Worm (Caenorhabditis elegans) whole organism, L1 larva: ENCODE measurements around the gene R13D11.1.

Experiments
- C04F5.9 ChIP-seq: sonication (generic microtip); optimal IDR thresholded peaks from 2 replicates; lab custom pipeline; 2016; ENCODE audit warnings: missing genetic modification characterization, missing compliant biosample characterization
- C34B4.2 ChIP-seq: sonication (generic microtip); optimal IDR thresholded peaks from 2 replicates; lab custom pipeline; 2017; ENCODE audit warnings: mild to moderate bottlenecking, missing genetic modification characterization, missing compliant biosample characterization
- aha-1 ChIP-seq: fragments of 150-350 bp; optimal IDR thresholded peaks from 2 replicates; lab custom pipeline; 2014; ENCODE audit warnings: missing biosample characterization, missing genetic modification characterization
- aly-2 ChIP-seq: fragments of 150-350 bp; optimal IDR thresholded peaks from 2 replicates; lab custom pipeline; 2014; ENCODE audit warnings: missing biosample characterization, missing genetic modification characterization
- ceh-90 ChIP-seq: sonication (generic microtip); optimal IDR thresholded peaks from 2 replicates; lab custom pipeline; 2016; ENCODE audit warnings: missing genetic modification characterization, missing compliant biosample characterization
- ces-1 ChIP-seq: fragments of 150-350 bp; optimal IDR thresholded peaks from 2 replicates; lab custom pipeline; 2014; ENCODE audit warnings: missing biosample characterization, missing genetic modification reagents, missing genetic modification characterization
- efl-1 ChIP-seq, 4 experiments: fragments of 150-350 bp; optimal IDR thresholded peaks in 3 of 4; peaks in 1 of 4; 1 replicate in 1 of 4; 2 replicates in 3 of 4; lab custom pipeline; 2014; ENCODE audit warnings: missing biosample characterization in 2 of 4, missing genetic modification characterization in 2 of 4, missing genetic modification reagents in 2 of 4
- efl-3 ChIP-seq: fragments of 200-800 bp; sonication (Bioruptor generic); optimal IDR thresholded peaks from 2 replicates; lab custom pipeline; 2018; ENCODE audit warnings: mild to moderate bottlenecking, missing genetic modification characterization, missing compliant biosample characterization
- egl-13 ChIP-seq: sonication (generic microtip); optimal IDR thresholded peaks from 2 replicates; lab custom pipeline; 2016; ENCODE audit warnings: missing genotype, missing genetic modification reagents, missing genetic modification characterization, missing compliant biosample characterization
- elt-2 ChIP-seq: sonication (generic microtip); optimal IDR thresholded peaks from 2 replicates; lab custom pipeline; 2016; ENCODE audit warnings: missing genetic modification characterization, mild to moderate bottlenecking, inconsistent platforms, missing compliant biosample characterization, missing genetic modification reagents
- elt-3 ChIP-seq, 6 experiments: fragments of 150-350 bp in 1 of 6; sonication (generic microtip); optimal IDR thresholded peaks; 2 replicates each; lab custom pipeline; 2017 to 2018; ENCODE audit warnings: missing biosample characterization in 6 of 6, missing genetic modification characterization in 6 of 6, inconsistent platforms in 1 of 6
- fkh-4 ChIP-seq: sonication (generic microtip); optimal IDR thresholded peaks from 2 replicates; lab custom pipeline; 2016; ENCODE audit warnings: missing compliant biosample characterization, missing genetic modification characterization, borderline replicate concordance
- hlh-4 ChIP-seq: sonication (generic microtip); optimal IDR thresholded peaks from 2 replicates; lab custom pipeline; 2016; ENCODE audit warnings: mild to moderate bottlenecking, missing genetic modification characterization, missing compliant biosample characterization
- isw-1 ChIP-seq: fragments of 200-800 bp; sonication (Bioruptor generic); IDR thresholded peaks from 2 replicates; pipeline ENCODE4 v1.3.6; 2022; ENCODE audit warnings: missing genetic modification characterization, missing compliant biosample characterization
- jun-1 ChIP-seq: fragments of 150-350 bp; optimal IDR thresholded peaks from 2 replicates; lab custom pipeline; 2014; ENCODE audit warnings: missing biosample characterization, missing genetic modification reagents, missing genetic modification characterization
- lin-14 ChIP-seq: fragments of 200-800 bp; sonication (Bioruptor generic); optimal IDR thresholded peaks from 2 replicates; lab custom pipeline; 2018; ENCODE audit warnings: mild to moderate bottlenecking, missing genetic modification characterization, moderate library complexity, missing compliant biosample characterization
- lin-35 ChIP-seq, 2 experiments: fragments of 150-350 bp; optimal IDR thresholded peaks; 2 replicates each; lab custom pipeline; 2014; ENCODE audit warnings: missing biosample characterization in 2 of 2, missing genetic modification characterization in 2 of 2, missing genetic modification reagents in 2 of 2
- lin-39 ChIP-seq: fragments of 150-350 bp; optimal IDR thresholded peaks from 2 replicates; lab custom pipeline; 2014; ENCODE audit warnings: missing biosample characterization, missing genetic modification reagents, missing genetic modification characterization
- mdl-1 ChIP-seq, 2 experiments: fragments of 150-350 bp; optimal IDR thresholded peaks; 2 replicates each; lab custom pipeline; 2014 to 2017; ENCODE audit warnings: missing biosample characterization in 2 of 2, missing genetic modification characterization in 2 of 2, inconsistent platforms in 1 of 2
- mep-1 ChIP-seq: fragments of 150-350 bp; optimal IDR thresholded peaks from 2 replicates; lab custom pipeline; 2014; ENCODE audit warnings: missing biosample characterization, missing genetic modification characterization
- nhr-11 ChIP-seq: fragments of 150-350 bp; optimal IDR thresholded peaks from 2 replicates; lab custom pipeline; 2014; ENCODE audit warnings: missing biosample characterization, missing genetic modification characterization
- nhr-12 ChIP-seq: sonication (generic microtip); optimal IDR thresholded peaks from 2 replicates; lab custom pipeline; 2017; ENCODE audit warnings: missing biosample characterization, missing genetic modification characterization
- nhr-19 ChIP-seq: fragments of 200-800 bp; sonication (Bioruptor generic); conservative IDR thresholded peaks from 2 replicates; pipeline ENCODE4 v1.3.6; 2022; ENCODE audit warnings: missing genetic modification characterization, missing compliant biosample characterization
- nhr-237 ChIP-seq: fragments of 150-350 bp; optimal IDR thresholded peaks from 2 replicates; lab custom pipeline; 2014; ENCODE audit warnings: missing biosample characterization, missing genetic modification characterization
- nhr-47 ChIP-seq: sonication (generic microtip); optimal IDR thresholded peaks from 2 replicates; lab custom pipeline; 2016; ENCODE audit warnings: mild to moderate bottlenecking, missing genetic modification characterization, moderate library complexity, missing compliant biosample characterization
- nhr-77 ChIP-seq: fragments of 150-350 bp; optimal IDR thresholded peaks from 2 replicates; lab custom pipeline; 2014; ENCODE audit warnings: missing biosample characterization, missing genetic modification characterization
- nhr-85 ChIP-seq: sonication (generic microtip); peaks from one replicate; lab custom pipeline; 2016; ENCODE audit warnings: missing genetic modification characterization, inconsistent platforms, missing compliant biosample characterization
- rnt-1 ChIP-seq: sonication (generic microtip); optimal IDR thresholded peaks from 2 replicates; lab custom pipeline; 2016; ENCODE audit warnings: mild to moderate bottlenecking, missing genetic modification characterization, moderate library complexity, missing compliant biosample characterization
- sptf-1 ChIP-seq: fragments of 150-350 bp; optimal IDR thresholded peaks from 2 replicates; lab custom pipeline; 2014; ENCODE audit warnings: missing biosample characterization, missing genetic modification characterization
- tlp-1 ChIP-seq: fragments of 150-350 bp; optimal IDR thresholded peaks from 2 replicates; lab custom pipeline; 2014; ENCODE audit warnings: missing biosample characterization, missing genetic modification characterization
- unc-62 ChIP-seq: fragments of 150-350 bp; optimal IDR thresholded peaks from 2 replicates; lab custom pipeline; 2014; ENCODE audit warnings: missing biosample characterization, missing genetic modification reagents, missing genetic modification characterization

The R13D11.1 gene

ce11 chrV:800271-800670, 17.0 kb upstream of the R13D11.1 start:
- no peak for TF ChIP-seq nhr-77 (tag; lab: Kevin White, UChicago)
- peak; percentile 51 for TF ChIP-seq nhr-85
- TF ChIP-seq lin-14 (GFP tag; lab: Kevin White, UChicago) = peak; percentile 53

- TF ChIP-seq C04F5.9 (no peak), efl-3 (GFP tag; lab: Kevin White, UChicago) (no peak), lin-35 (GFP tag; optimal IDR thresholded peaks at IDR 0.05; lab: Kevin White, UChicago) (no peak), rnt-1 (tag; lab: Kevin White, UChicago) (peak; percentile 36), elt-3 (tag; optimal IDR thresholded peaks at IDR 0.05; lab: Kevin White, UChicago) (no peak), unc-62 (no peak), efl-1 (optimal IDR thresholded peaks at IDR 0.05; lab: Kevin White, UChicago) (no peak), efl-1 (GFP tag; optimal IDR thresholded peaks at IDR 0.05 in 1 of 2; lab: Kevin White, UChicago) (peak in 1 of 2 experiments; percentile 68), jun-1 (tag; lab: Kevin White, UChicago) (no peak), ces-1 (GFP tag; lab: Kevin White, UChicago) (no peak), nhr-11 (tag; lab: Kevin White, UChicago) (no peak), nhr-85 (peak; percentile 89), elt-2 (tag; lab: Kevin White, UChicago) (no peak), lin-14 (GFP tag; lab: Kevin White, UChicago) (peak; percentile 74)
Measured at ce11 chrV:801555-802060, 15.7 kb upstream of the R13D11.1 start.

ce11 chrV:802726-803125, 14.6 kb upstream of the R13D11.1 start:
- TF ChIP-seq jun-1 (tag; lab: Kevin White, UChicago) = no peak
- TF ChIP-seq hlh-4 = no peak
- TF ChIP-seq nhr-77 (tag; lab: Kevin White, UChicago) = no peak
- no peak for TF ChIP-seq mdl-1 (tag; optimal IDR thresholded peaks at IDR 0.05; lab: Kevin White, UChicago)
- TF ChIP-seq aly-2 (tag; lab: Kevin White, UChicago) = no peak
- no peak for TF ChIP-seq lin-35 (GFP tag; optimal IDR thresholded peaks at IDR 0.05; lab: Kevin White, UChicago)
- TF ChIP-seq ces-1 (GFP tag; lab: Kevin White, UChicago) = no peak

ce11 chrV:803472-803871, 13.8 kb upstream of the R13D11.1 start:
- no peak for TF ChIP-seq efl-3 (GFP tag; lab: Kevin White, UChicago)

ce11 chrV:804485-804884, 12.8 kb upstream of the R13D11.1 start, which contains the start of gene nhr-270:
Gene nhr-270, minus strand, starts transcription at chrV:804741.
- peak; percentile 41 for TF ChIP-seq nhr-85
- TF ChIP-seq fkh-4 = no peak
- peak; percentile 32 for TF ChIP-seq lin-14 (GFP tag; lab: Kevin White, UChicago)
- no peak for TF ChIP-seq unc-62
- no peak for TF ChIP-seq egl-13 (tag; lab: Kevin White, UChicago)

ce11 chrV:808260-808659, 9.0 kb upstream of the R13D11.1 start:
- TF ChIP-seq lin-14 (GFP tag; lab: Kevin White, UChicago) = no peak
- TF ChIP-seq fkh-4 = no peak
- no peak for TF ChIP-seq nhr-77 (tag; lab: Kevin White, UChicago)
- no peak for TF ChIP-seq ceh-90 (tag; lab: Kevin White, UChicago)
- TF ChIP-seq C34B4.2 (tag; lab: Kevin White, UChicago) = no peak
- TF ChIP-seq isw-1 (GFP tag; lab: Robert Waterston, UW) = no peak
- no peak for TF ChIP-seq nhr-12 (tag; lab: Kevin White, UChicago)
- TF ChIP-seq rnt-1 (tag; lab: Kevin White, UChicago) = no peak
- TF ChIP-seq nhr-47 = no peak
- TF ChIP-seq tlp-1 (tag; lab: Kevin White, UChicago) = no peak
- no peak for TF ChIP-seq lin-39 (tag; lab: Kevin White, UChicago)
- no peak for TF ChIP-seq mep-1 (tag; lab: Kevin White, UChicago)
- no peak for TF ChIP-seq aha-1 (tag; lab: Kevin White, UChicago)
- no peak for TF ChIP-seq hlh-4
- no peak for TF ChIP-seq sptf-1 (tag; lab: Kevin White, UChicago)
- no peak for TF ChIP-seq nhr-19
- no peak for TF ChIP-seq nhr-237
- TF ChIP-seq, all 84 proteins: peak for 0
